Worm (Caenorhabditis elegans) whole organism, L4/young adult: ENCODE measurements around the gene W03A5.1.

Source experiments
- W03F9.2 ChIP-seq: fragments of 150-350 bp; optimal IDR thresholded peaks from 2 replicates; lab custom pipeline; 2014; ENCODE audit warnings: missing biosample characterization, missing genetic modification characterization
- dao-5 ChIP-seq: sonication (generic microtip); optimal IDR thresholded peaks from 2 replicates; lab custom pipeline; 2016; ENCODE audit warnings: missing genotype, missing genetic modification characterization, moderate library complexity, missing compliant biosample characterization
- him-1 ChIP-seq: sonication (generic microtip); optimal IDR thresholded peaks from 2 replicates; lab custom pipeline; 2016; ENCODE audit warnings: missing genotype, missing genetic modification reagents, missing genetic modification characterization, missing compliant biosample characterization

Gene W03A5.1

ce11 chrIII:5427096-5427495 lies 19.4 kb downstream of the W03A5.1 start:
- TF ChIP-seq dao-5 (no peak), him-1 (tag; lab: Kevin White, UChicago) (no peak), W03F9.2 (tag; lab: Kevin White, UChicago) (no peak)

ce11 chrIII:5436306-5436705 lies 28.6 kb downstream of the W03A5.1 start:
- TF ChIP-seq dao-5 (no peak), W03F9.2 (tag; lab: Kevin White, UChicago) (no peak), him-1 (tag; lab: Kevin White, UChicago) (no peak)

ce11 chrIII:5438064-5438463 lies 30.4 kb downstream of the W03A5.1 start:
- TF ChIP-seq him-1 (tag; lab: Kevin White, UChicago) (no peak), dao-5 (no peak), W03F9.2 (tag; lab: Kevin White, UChicago) (no peak)

- no peak for TF ChIP-seq W03F9.2 (tag; lab: Kevin White, UChicago)
- no peak for TF ChIP-seq him-1 (tag; lab: Kevin White, UChicago)
- TF ChIP-seq dao-5: no peak
Observed at ce11 chrIII:5440540-5440939, 32.9 kb downstream of the W03A5.1 start, which contains the start of gene W03A5.6. W03A5.6 (minus strand) TSS chrIII:5440640.

- no peak for TF ChIP-seq him-1 (tag; lab: Kevin White, UChicago)
- peak; percentile 16 for TF ChIP-seq W03F9.2 (tag; lab: Kevin White, UChicago)
Observed at ce11 chrIII:5442711-5443253, 35.1 kb downstream of the W03A5.1 start, which contains the start of the genes T24G10.2 and disl-2. T24G10.2 (minus strand) TSS chrIII:5442761. disl-2 (plus strand) TSS chrIII:5443167.

ce11 chrIII:5448177-5448576 lies 40.5 kb downstream of the W03A5.1 start, which contains the start of gene skpt-1:
skpt-1 (minus strand) TSS chrIII:5448395.
- no peak for TF ChIP-seq dao-5
- peak; percentile 56 for TF ChIP-seq W03F9.2 (tag; lab: Kevin White, UChicago)

- TF ChIP-seq him-1 (tag; lab: Kevin White, UChicago): no peak
- no peak for TF ChIP-seq W03F9.2 (tag; lab: Kevin White, UChicago)
- TF ChIP-seq dao-5: no peak
Observed at ce11 chrIII:5449762-5450308, 42.1 kb downstream of the W03A5.1 start, which contains the start of gene F48E8.8. F48E8.8 (minus strand) TSS chrIII:5449812.

- TF ChIP-seq dao-5: no peak
- no peak for TF ChIP-seq him-1 (tag; lab: Kevin White, UChicago)
- no peak for TF ChIP-seq W03F9.2 (tag; lab: Kevin White, UChicago)
Observed at ce11 chrIII:5450430-5450829, 42.7 kb downstream of the W03A5.1 start, which contains the start of gene paa-1. paa-1 (plus strand) TSS chrIII:5450730.

ce11 chrIII:5453290-5453689 lies 45.6 kb downstream of the W03A5.1 start, which contains the start of gene F48E8.4:
F48E8.4 (plus strand) TSS chrIII:5453590.
- TF ChIP-seq him-1 (tag; lab: Kevin White, UChicago): no peak
- no peak for TF ChIP-seq W03F9.2 (tag; lab: Kevin White, UChicago)
- no peak for TF ChIP-seq dao-5

- TF ChIP-seq dao-5: no peak
- no peak for TF ChIP-seq him-1 (tag; lab: Kevin White, UChicago)
- TF ChIP-seq W03F9.2 (tag; lab: Kevin White, UChicago): no peak
Observed at ce11 chrIII:5461079-5461478, 53.4 kb downstream of the W03A5.1 start, which contains the start of gene F48E8.3. F48E8.3 (plus strand) TSS chrIII:5461379.
